Worm (Caenorhabditis elegans): ENCODE measurements around the gene kin-15.

- TF ChIP-seq pqm-1 (tag; optimal IDR thresholded peaks at IDR 0.05) (no peak), lin-13 (GFP tag; optimal IDR thresholded peaks at IDR 0.05) (no peak), mdl-1 (tag; optimal IDR thresholded peaks at IDR 0.05) (no peak), nhr-237 (tag; optimal IDR thresholded peaks at IDR 0.05) (no peak), tbx-2 (tag; optimal IDR thresholded peaks at IDR 0.05) (no peak), ces-1 (GFP tag; optimal IDR thresholded peaks at IDR 0.05) (no peak), fkh-10 (GFP tag; optimal IDR thresholded peaks at IDR 0.05) (no peak), hpl-2 (GFP tag; optimal IDR thresholded peaks at IDR 0.05) (no peak), lsy-2 (tag; optimal IDR thresholded peaks at IDR 0.05) (no peak), sox-4 (tag; optimal IDR thresholded peaks at IDR 0.05) (no peak)
Observed at ce11 chrII:9418843-9419532, 14.5 kb downstream of the kin-15 start.

All from whole organism, L1 larva.